Fruit fly (Drosophila melanogaster) whole organism, embryonic: Measurements from ENCODE around the gene Rab3-GAP.

ENCODE experiments used
- BtbVII ChIP-seq: fragments of 200-800 bp; sonication (Bioruptor generic); optimal IDR thresholded peaks from 3 replicates; lab custom pipeline; 2017; ENCODE audit warnings: missing biosample characterization, mild to moderate bottlenecking, missing genetic modification characterization
- CG10274 ChIP-seq: fragments of 200-800 bp; sonication (Bioruptor generic); optimal IDR thresholded peaks from 3 replicates; lab custom pipeline; 2017; ENCODE audit warnings: missing biosample characterization, mild to moderate bottlenecking, missing genetic modification characterization
- CG10366 ChIP-seq: fragments of 200-800 bp; sonication (Bioruptor generic); IDR thresholded peaks from 2 replicates; pipeline ENCODE4 v1.3.6; 2022; ENCODE audit warnings: missing biosample characterization, missing genetic modification characterization
- CG12071 ChIP-seq: fragments of 200-800 bp; sonication (Bioruptor generic); optimal IDR thresholded peaks from 3 replicates; lab custom pipeline; 2018; ENCODE audit warnings: missing biosample characterization, mild to moderate bottlenecking, missing genetic modification characterization
- CG12744 ChIP-seq: fragments of 200-800 bp; sonication (Bioruptor generic); optimal IDR thresholded peaks from 2 replicates; lab custom pipeline; 2016; ENCODE audit warnings: missing biosample characterization, missing genetic modification characterization
- CG15011 ChIP-seq: fragments of 200-800 bp; sonication (Bioruptor generic); optimal IDR thresholded peaks from 3 replicates; lab custom pipeline; 2018; ENCODE audit warnings: missing biosample characterization, mild to moderate bottlenecking, missing genetic modification characterization
- CG1529 ChIP-seq: fragments of 200-800 bp; sonication (Bioruptor generic); optimal IDR thresholded peaks from 3 replicates; lab custom pipeline; 2018; ENCODE audit warnings: missing biosample characterization, missing genetic modification characterization
- CG1602 ChIP-seq: fragments of 200-800 bp; sonication (Bioruptor generic); optimal IDR thresholded peaks from 3 replicates; lab custom pipeline; 2016; ENCODE audit warnings: missing biosample characterization, missing genetic modification characterization
- CG17328 ChIP-seq: fragments of 200-800 bp; sonication (Bioruptor generic); IDR thresholded peaks from 2 replicates; pipeline ENCODE4 v1.3.6; 2022; ENCODE audit warnings: missing biosample characterization, missing genetic modification characterization
- CG2120 ChIP-seq: fragments of 200-800 bp; sonication (Bioruptor generic); optimal IDR thresholded peaks from 3 replicates; lab custom pipeline; 2016; ENCODE audit warnings: missing biosample characterization, missing genetic modification characterization
- CG33213 ChIP-seq: fragments of 200-800 bp; sonication (Bioruptor generic); optimal IDR thresholded peaks from 3 replicates; lab custom pipeline; 2016; ENCODE audit warnings: missing biosample characterization, missing genetic modification characterization
- CG4617 ChIP-seq: fragments of 200-800 bp; sonication (Bioruptor generic); optimal IDR thresholded peaks from 3 replicates; lab custom pipeline; 2016; ENCODE audit warnings: missing biosample characterization, missing genetic modification characterization, borderline replicate concordance
- CG5245 ChIP-seq: fragments of 200-800 bp; sonication (Bioruptor generic); optimal IDR thresholded peaks from 3 replicates; lab custom pipeline; 2016; ENCODE audit warnings: missing biosample characterization, missing genetic modification characterization
- CG6254 ChIP-seq: fragments of 200-800 bp; sonication (Bioruptor generic); optimal IDR thresholded peaks from 3 replicates; lab custom pipeline; 2017; ENCODE audit warnings: mild to moderate bottlenecking, missing biosample characterization, missing genetic modification reagents, missing genetic modification characterization
- CG7928 ChIP-seq: fragments of 200-800 bp; sonication (Bioruptor generic); optimal IDR thresholded peaks from 2 replicates; lab custom pipeline; 2017; ENCODE audit warnings: missing biosample characterization, mild to moderate bottlenecking, missing genetic modification characterization
- Dbx ChIP-seq: fragments of 200-800 bp; sonication (Bioruptor generic); IDR thresholded peaks from 3 replicates; pipeline ENCODE4 v1.3.6; 2022; ENCODE audit warnings: missing biosample characterization, missing genetic modification characterization
- Deaf1 ChIP-seq: fragments of 200-800 bp; optimal IDR thresholded peaks from 3 replicates; lab custom pipeline; 2019; ENCODE audit warnings: missing biosample characterization, mild to moderate bottlenecking, missing genetic modification characterization, moderate library complexity
- Mrtf ChIP-seq: fragments of 200-800 bp; sonication (Bioruptor generic); IDR thresholded peaks from 3 replicates; pipeline ENCODE4 v1.3.6; 2022; ENCODE audit warnings: missing biosample characterization, missing genetic modification characterization
- Myb ChIP-seq: fragments of 200-800 bp; sonication (Bioruptor generic); optimal IDR thresholded peaks from 2 replicates; lab custom pipeline; 2016; ENCODE audit warnings: missing biosample characterization, missing genetic modification characterization
- Nf-YA ChIP-seq: fragments of 200-800 bp; sonication (Bioruptor generic); IDR thresholded peaks from 2 replicates; pipeline ENCODE4 v1.3.6; 2022; ENCODE audit warnings: missing biosample characterization, missing genetic modification characterization
- Scr ChIP-seq: fragments of 200-800 bp; sonication (Bioruptor generic); IDR thresholded peaks from 2 replicates; pipeline ENCODE4 v1.3.6; 2022; ENCODE audit warnings: missing biosample characterization, missing genetic modification characterization; ENCODE audit not compliant: partially characterized antibody
- TFAM ChIP-seq: fragments of 200-800 bp; sonication (Bioruptor generic); optimal IDR thresholded peaks from 2 replicates; lab custom pipeline; 2017; ENCODE audit warnings: missing biosample characterization, missing genetic modification characterization, inconsistent platforms
- ash1 ChIP-seq: fragments of 200-800 bp; sonication (Bioruptor generic); optimal IDR thresholded peaks from 2 replicates; lab custom pipeline; 2018; ENCODE audit warnings: missing biosample characterization, mild to moderate bottlenecking, missing genetic modification characterization
- cato ChIP-seq: fragments of 200-800 bp; sonication (Bioruptor generic); optimal IDR thresholded peaks from 2 replicates; lab custom pipeline; 2016; ENCODE audit warnings: missing biosample characterization, missing genetic modification characterization, borderline replicate concordance
- dm ChIP-seq: fragments of 200-800 bp; sonication (Bioruptor generic); optimal IDR thresholded peaks from 3 replicates; lab custom pipeline; 2016; ENCODE audit warnings: missing biosample characterization, missing genetic modification characterization
- dmrt11E ChIP-seq: fragments of 200-800 bp; sonication (Bioruptor generic); optimal IDR thresholded peaks from 3 replicates; lab custom pipeline; 2018; ENCODE audit warnings: missing biosample characterization, mild to moderate bottlenecking, missing genetic modification characterization, moderate library complexity
- dmrt99B ChIP-seq: fragments of 200-800 bp; sonication (Bioruptor generic); optimal IDR thresholded peaks from 2 replicates; lab custom pipeline; 2018; ENCODE audit warnings: missing biosample characterization, mild to moderate bottlenecking, missing genetic modification characterization, moderate library complexity
- fd3F ChIP-seq: fragments of 200-800 bp; sonication (Bioruptor generic); optimal IDR thresholded peaks from 2 replicates; lab custom pipeline; 2018; ENCODE audit warnings: missing biosample characterization, mild to moderate bottlenecking, missing genetic modification characterization, moderate library complexity
- fu2 ChIP-seq: fragments of 200-800 bp; sonication (Bioruptor generic); optimal IDR thresholded peaks from 2 replicates; lab custom pipeline; 2016; ENCODE audit warnings: missing biosample characterization, missing genetic modification characterization
- gcm2 ChIP-seq: fragments of 200-800 bp; sonication (Bioruptor generic); optimal IDR thresholded peaks from 2 replicates; lab custom pipeline; 2016; ENCODE audit warnings: missing biosample characterization, missing genetic modification characterization
- hth ChIP-seq: fragments of >200 bp; optimal IDR thresholded peaks from 2 replicates; lab custom pipeline; 2017; ENCODE audit warnings: inconsistent platforms
- jumu ChIP-seq: fragments of 200-800 bp; sonication (Bioruptor generic); optimal IDR thresholded peaks from 3 replicates; lab custom pipeline; 2016; ENCODE audit warnings: missing biosample characterization, missing genetic modification characterization
- klu ChIP-seq: fragments of 200-800 bp; sonication (Bioruptor generic); IDR thresholded peaks from 2 replicates; pipeline ENCODE4 v1.3.6; 2022; ENCODE audit warnings: missing biosample characterization, missing genetic modification characterization
- nau ChIP-seq: fragments of 200-800 bp; sonication (Bioruptor generic); optimal IDR thresholded peaks from 3 replicates; lab custom pipeline; 2017; ENCODE audit warnings: missing biosample characterization, mild to moderate bottlenecking, missing genetic modification characterization, missing genetic modification reagents
- otp ChIP-seq: fragments of 200-800 bp; sonication (Bioruptor generic); IDR thresholded peaks from 3 replicates; pipeline ENCODE4, ENCODE4 v1.3.6; 2022; ENCODE audit warnings: missing biosample characterization, missing genetic modification characterization
- ranshi ChIP-seq: fragments of 200-800 bp; sonication (Bioruptor generic); IDR thresholded peaks from 2 replicates; pipeline ENCODE4 v1.3.6; 2022; ENCODE audit warnings: missing biosample characterization, missing genetic modification characterization
- ro ChIP-seq: fragments of 200-800 bp; sonication (Bioruptor generic); IDR thresholded peaks from 2 replicates; pipeline ENCODE4 v1.3.6; 2022; ENCODE audit warnings: missing biosample characterization, missing genetic modification characterization
- run ChIP-seq: fragments of 200-800 bp; sonication (Bioruptor generic); optimal IDR thresholded peaks from 3 replicates; lab custom pipeline; 2018; ENCODE audit warnings: missing biosample characterization, mild to moderate bottlenecking, missing genetic modification characterization
- seq ChIP-seq: fragments of 200-800 bp; sonication (Bioruptor generic); IDR thresholded peaks from 2 replicates; pipeline ENCODE4 v1.3.6; 2022; ENCODE audit warnings: missing biosample characterization, missing genetic modification characterization
- sim ChIP-seq: fragments of 200-800 bp; sonication (Bioruptor generic); IDR thresholded peaks from 2 replicates; pipeline ENCODE4 v1.3.6; 2022; ENCODE audit warnings: missing biosample characterization, missing genetic modification characterization
- so ChIP-seq: fragments of 200-800 bp; sonication (Bioruptor generic); IDR thresholded peaks from 3 replicates; pipeline ENCODE4 v1.3.6; 2022; ENCODE audit warnings: missing biosample characterization, missing genetic modification characterization
- stc ChIP-seq: fragments of 200-800 bp; sonication (Bioruptor generic); IDR thresholded peaks from 2 replicates; pipeline ENCODE4 v1.3.6; 2022; ENCODE audit warnings: missing biosample characterization, missing genetic modification characterization
- tgo ChIP-seq: fragments of 200-800 bp; sonication (Bioruptor generic); IDR thresholded peaks from 3 replicates; pipeline ENCODE4 v1.3.6; 2022; ENCODE audit warnings: missing biosample characterization, missing genetic modification characterization
- trem ChIP-seq: fragments of 200-800 bp; optimal IDR thresholded peaks from 3 replicates; lab custom pipeline; 2019; ENCODE audit warnings: missing biosample characterization, mild to moderate bottlenecking, missing genetic modification characterization, moderate library complexity
- unc-4 ChIP-seq: fragments of 200-800 bp; sonication (Bioruptor generic); IDR thresholded peaks from 2 replicates; pipeline ENCODE4 v1.3.6; 2022; ENCODE audit warnings: missing biosample characterization, missing genetic modification characterization; ENCODE audit not compliant: partially characterized antibody
- usp ChIP-seq: fragments of >200 bp; optimal IDR thresholded peaks from 2 replicates; lab custom pipeline; 2017; ENCODE audit warnings: missing biosample characterization, missing genetic modification characterization
- vfl ChIP-seq: fragments of 200-800 bp; sonication (Bioruptor generic); optimal IDR thresholded peaks from 2 replicates; lab custom pipeline; 2016; ENCODE audit warnings: missing biosample characterization, missing genetic modification characterization
- wek ChIP-seq: fragments of 200-800 bp; sonication (Bioruptor generic); optimal IDR thresholded peaks from 3 replicates; lab custom pipeline; 2018; ENCODE audit warnings: missing biosample characterization, mild to moderate bottlenecking, missing genetic modification characterization, moderate library complexity
- zfh1 ChIP-seq: fragments of 200-800 bp; sonication (Bioruptor generic); IDR thresholded peaks from 3 replicates; pipeline ENCODE4 v1.3.6; 2022; ENCODE audit warnings: missing biosample characterization, missing genetic modification characterization
- zfh2 ChIP-seq: fragments of 200-800 bp; sonication (Bioruptor generic); optimal IDR thresholded peaks from 2 replicates; lab custom pipeline; 2016; ENCODE audit warnings: missing biosample characterization, missing genetic modification characterization

The Rab3-GAP gene

dm6 chr2L:12045941-12046855 is 16.8 kb downstream of the Rab3-GAP start, which contains the start of gene CG6770 (continued):
- TF ChIP-seq CG4617 (GFP tag; lab: Kevin White, UChicago) (peak; percentile 8), zfh2 (GFP tag; lab: Kevin White, UChicago) (peak; percentile 51), ranshi (GFP tag; lab: Robert Waterston, UW) (peak; percentile 88), ash1 (GFP tag; lab: Kevin White, UChicago) (peak; percentile 17), usp (GFP tag; lab: Kevin White, UChicago) (no peak), dmrt99B (tag; lab: Kevin White, UChicago) (peak; percentile 83), Scr (GFP tag; lab: Robert Waterston, UW) (peak; percentile 36), Deaf1 (tag; lab: Kevin White, UChicago) (peak; percentile 63), CG7928 (GFP tag; lab: Kevin White, UChicago) (peak; percentile 53), CG1529 (GFP tag; lab: Kevin White, UChicago) (peak; percentile 56), trem (tag; lab: Kevin White, UChicago) (peak; percentile 27), CG10274 (no peak), ro (no peak), TFAM (GFP tag; lab: Kevin White, UChicago) (no peak), CG10366 (GFP tag; lab: Robert Waterston, UW) (peak; percentile 87), CG12744 (GFP tag; lab: Kevin White, UChicago) (peak; percentile 43), cato (GFP tag; lab: Kevin White, UChicago) (peak; percentile 39), zfh1 (GFP tag; lab: Robert Waterston, UW) (peak; percentile 85), Nf-YA (peak; percentile 55), fu2 (GFP tag; lab: Kevin White, UChicago) (no peak), dmrt11E (tag; lab: Kevin White, UChicago) (no peak), otp (GFP tag; lab: Robert Waterston, UW) (peak; percentile 52; the same call in 1 of the 3 replicates), CG6254 (GFP tag; lab: Kevin White, UChicago) (no peak), so (peak; percentile 83; the same call in 2 of the 3 replicates), jumu (GFP tag; lab: Kevin White, UChicago) (no peak), klu (GFP tag; lab: Robert Waterston, UW) (peak; percentile 68), CG12071 (GFP tag; lab: Kevin White, UChicago) (peak; percentile 37), seq (GFP tag; lab: Robert Waterston, UW) (peak; percentile 84), dm (GFP tag; lab: Kevin White, UChicago) (no peak), run (tag; lab: Kevin White, UChicago) (peak; percentile 72), gcm2 (GFP tag; lab: Kevin White, UChicago) (peak; percentile 8), CG33213 (GFP tag; lab: Kevin White, UChicago) (peak; percentile 2), unc-4 (GFP tag; lab: Robert Waterston, UW) (0 out of 2 replicates have a peak, but pooled peaks have one; percentile 32), CG5245 (GFP tag; lab: Kevin White, UChicago) (peak; percentile 57), vfl (GFP tag; lab: Kevin White, UChicago) (peak; percentile 63), tgo (GFP tag; lab: Robert Waterston, UW) (peak; percentile 88), hth (lab: Kevin White, UChicago) (no peak), CG17328 (GFP tag; lab: Robert Waterston, UW) (peak; percentile 90), CG1602 (GFP tag; lab: Kevin White, UChicago) (peak; percentile 39), fd3F (GFP tag; lab: Kevin White, UChicago) (peak; percentile 84), sim (peak; percentile 38; the same call in 1 of the 2 replicates), CG2120 (peak; percentile 84), nau (peak; percentile 64), Dbx (peak; percentile 90), wek (GFP tag; lab: Kevin White, UChicago) (no peak), stc (GFP tag; lab: Robert Waterston, UW) (peak; percentile 89), CG15011 (GFP tag; lab: Kevin White, UChicago) (peak; percentile 65), BtbVII (GFP tag; lab: Kevin White, UChicago) (peak; percentile 83), Mrtf (GFP tag; lab: Robert Waterston, UW) (peak; percentile 79), Myb (peak; percentile 14)
